Fruit fly (Drosophila melanogaster): Measurements from ENCODE around the gene Oga.

Gene Oga

DNA sequence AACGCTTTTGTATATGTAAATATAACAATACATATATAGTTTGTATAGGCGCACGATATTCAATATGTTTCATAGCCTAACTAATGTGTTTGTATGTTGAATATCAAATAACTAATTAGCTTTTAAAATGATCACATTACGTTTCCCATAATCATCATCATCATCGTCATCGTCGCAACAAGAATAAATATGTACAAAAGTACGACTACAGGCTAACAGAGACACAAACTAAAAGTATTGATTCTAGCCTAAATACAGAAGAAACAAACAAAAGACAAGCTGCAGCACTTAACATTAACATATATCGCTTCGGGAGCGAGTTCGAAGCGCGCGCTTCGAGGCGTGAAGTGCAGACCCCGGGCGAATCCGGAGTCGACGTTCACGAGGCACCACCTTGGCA is 52.3 kb downstream of the Oga start:
- TF ChIP-seq Blimp-1 (GFP tag; optimal IDR thresholded peaks at IDR 0.05) (peak; percentile 36), CG15514 (GFP tag; optimal IDR thresholded peaks at IDR 0.05) (peak; percentile 45), CG1603 (tag; optimal IDR thresholded peaks at IDR 0.05) (peak; percentile 16), Hr78 (GFP tag; optimal IDR thresholded peaks at IDR 0.05) (peak in 1 of 2 experiments; percentile 19), CG8359 (GFP tag; optimal IDR thresholded peaks at IDR 0.05; ENCODE audit: borderline replicate concordance) (peak; percentile 22), mam (GFP tag; optimal IDR thresholded peaks at IDR 0.05) (no peak), Rfx (GFP tag; IDR thresholded peaks at IDR 0.05) (no peak), knrl (GFP tag; IDR thresholded peaks at IDR 0.05; ENCODE audit: partially characterized antibody) (no peak), CG1024 (GFP tag; IDR thresholded peaks at IDR 0.05) (no peak), CG16863 (GFP tag; optimal IDR thresholded peaks at IDR 0.05) (no peak), CG7745 (tag; optimal IDR thresholded peaks at IDR 0.05) (no peak), CG17802 (tag; optimal IDR thresholded peaks at IDR 0.05) (no peak), Pdp1 (GFP tag; optimal IDR thresholded peaks at IDR 0.05) (no peak), CG34224 (GFP tag; IDR thresholded peaks at IDR 0.05; ENCODE audit: partially characterized antibody) (no peak), CG12104 (GFP tag; optimal IDR thresholded peaks at IDR 0.05) (no peak), HLHmδ (GFP tag; optimal IDR thresholded peaks at IDR 0.05) (no peak), Camta (GFP tag; optimal IDR thresholded peaks at IDR 0.05) (no peak), ftz-f1 (GFP tag; optimal IDR thresholded peaks at IDR 0.05) (no peak), CG7839 (tag; optimal IDR thresholded peaks at IDR 0.05) (no peak), CG8281 (tag; optimal IDR thresholded peaks at IDR 0.05) (peak; percentile 32), tin (GFP tag; optimal IDR thresholded peaks at IDR 0.05) (no peak), CG32767 (GFP tag; IDR thresholded peaks at IDR 0.05) (no peak), CG12155 (GFP tag; optimal IDR thresholded peaks at IDR 0.05) (no peak), Asciz (GFP tag; optimal IDR thresholded peaks at IDR 0.05) (peak; percentile 74), gsb-n (tag; optimal IDR thresholded peaks at IDR 0.05) (no peak), stc (GFP tag; IDR thresholded peaks at IDR 0.05) (no peak), tio (GFP tag; optimal IDR thresholded peaks at IDR 0.05) (no peak), NC2α (GFP tag; optimal IDR thresholded peaks at IDR 0.05) (no peak), bsh (GFP tag; optimal IDR thresholded peaks at IDR 0.05) (peak in 1 of 2 experiments; percentile 39), CG4360 (GFP tag; IDR thresholded peaks at IDR 0.05) (no peak), vnd (GFP tag; IDR thresholded peaks at IDR 0.05; ENCODE audit: partially characterized antibody) (no peak), Deaf1 (tag; optimal IDR thresholded peaks at IDR 0.05) (no peak), mirr (GFP tag; optimal IDR thresholded peaks at IDR 0.05) (peak; percentile 62), CG31388 (GFP tag; optimal IDR thresholded peaks at IDR 0.05) (no peak), CG17359 (tag; optimal IDR thresholded peaks at IDR 0.05) (peak; percentile 41), CG42726 (GFP tag; IDR thresholded peaks at IDR 0.05; ENCODE audit: partially characterized antibody) (no peak), CG3726 (GFP tag; IDR thresholded peaks at IDR 0.05) (no peak), CG12744 (GFP tag; optimal IDR thresholded peaks at IDR 0.05) (no peak), CG11696 (GFP tag; IDR thresholded peaks at IDR 0.05) (no peak), bcd (GFP tag; optimal IDR thresholded peaks at IDR 0.05) (no peak), br (optimal IDR thresholded peaks at IDR 0.05) (no peak), chinmo (GFP tag; IDR thresholded peaks at IDR 0.05; ENCODE audit: partially characterized antibody) (no peak), CG1792 (GFP tag; optimal IDR thresholded peaks at IDR 0.05) (no peak), vvl (GFP tag; IDR thresholded peaks at IDR 0.05) (peak; percentile 25; the same call in 1 of the 2 replicates), HLH54F (GFP tag; optimal IDR thresholded peaks at IDR 0.05) (no peak), Scr (GFP tag; IDR thresholded peaks at IDR 0.05; ENCODE audit: partially characterized antibody) (no peak), fd64A (GFP tag; optimal IDR thresholded peaks at IDR 0.05) (peak; percentile 23), ac (GFP tag; optimal IDR thresholded peaks at IDR 0.05) (no peak), CrebB (tag; optimal IDR thresholded peaks at IDR 0.05) (peak; percentile 19), Med (GFP tag) (peak; percentile 22)
